Fruit fly (Drosophila melanogaster) whole organism, wandering third instar larva: ENCODE data around the gene CG33710.

ENCODE experiments used
- Abd-B ChIP-seq: fragments of >200 bp; optimal IDR thresholded peaks from 2 replicates; lab custom pipeline; 2017; ENCODE audit warnings: missing biosample characterization, missing genetic modification characterization
- CG32264 ChIP-seq: fragments of 200-800 bp; sonication (Bioruptor generic); optimal IDR thresholded peaks from 2 replicates; lab custom pipeline; 2016; ENCODE audit warnings: missing biosample characterization, missing genetic modification characterization
- CG9705 ChIP-seq: fragments of 200-800 bp; sonication (Bioruptor generic); optimal IDR thresholded peaks from 2 replicates; lab custom pipeline; 2018; ENCODE audit warnings: missing biosample characterization, mild to moderate bottlenecking, missing genetic modification characterization
- CrebA ChIP-seq: fragments of 200-800 bp; sonication (Bioruptor generic); optimal IDR thresholded peaks from 2 replicates; lab custom pipeline; 2016; ENCODE audit warnings: missing biosample characterization, mild to moderate bottlenecking, missing genetic modification characterization, borderline replicate concordance
- Dfd ChIP-seq: fragments of >200 bp; optimal IDR thresholded peaks from 2 replicates; lab custom pipeline; 2017; ENCODE audit warnings: missing biosample characterization, missing genetic modification characterization
- Dif ChIP-seq: fragments of 200-275, 200-300 bp; sonication (Bioruptor generic); optimal IDR thresholded peaks from 2 replicates; lab custom pipeline; 2018; ENCODE audit warnings: missing biosample characterization, missing genetic modification characterization; ENCODE audit not compliant: partially characterized antibody
- HLH106 ChIP-seq: fragments of 200-800 bp; optimal IDR thresholded peaks from 3 replicates; lab custom pipeline; 2019; ENCODE audit warnings: missing biosample characterization, mild to moderate bottlenecking, missing genetic modification characterization, moderate library complexity
- Hnf4 ChIP-seq: fragments of 200-800 bp; sonication (Bioruptor generic); optimal IDR thresholded peaks from 2 replicates; lab custom pipeline; 2016; ENCODE audit warnings: missing biosample characterization, mild to moderate bottlenecking, missing genetic modification characterization
- Hr78 ChIP-seq: fragments of >200 bp; optimal IDR thresholded peaks from 2 replicates; lab custom pipeline; 2017; ENCODE audit warnings: missing biosample characterization, missing genetic modification characterization
- Hr83 ChIP-seq: fragments of 200-300 bp; sonication (Bioruptor generic); optimal IDR thresholded peaks from 2 replicates; lab custom pipeline; 2016; ENCODE audit warnings: missing biosample characterization, mild to moderate bottlenecking, missing genetic modification characterization, moderate library complexity; ENCODE audit not compliant: poor library complexity, severe bottlenecking
- Jra ChIP-seq: sonication (Bioruptor generic); optimal IDR thresholded peaks from 2 replicates; lab custom pipeline; 2016; ENCODE audit warnings: missing biosample characterization, missing genetic modification characterization
- Mio ChIP-seq: sonication (Bioruptor generic); optimal IDR thresholded peaks from 2 replicates; lab custom pipeline; 2016; ENCODE audit warnings: missing biosample characterization, missing genetic modification characterization
- Myc ChIP-seq: fragments of >200 bp; optimal IDR thresholded peaks from 2 replicates; lab custom pipeline; 2017
- N ChIP-seq: fragments of >200 bp; optimal IDR thresholded peaks from 2 replicates; lab custom pipeline; 2018; ENCODE audit warnings: missing biosample characterization, missing external identifiers, missing genetic modification characterization
- OdsH ChIP-seq: fragments of 200-800 bp; sonication (Bioruptor generic); optimal IDR thresholded peaks from 2 replicates; lab custom pipeline; 2016; ENCODE audit warnings: missing biosample characterization, mild to moderate bottlenecking, missing genetic modification characterization
- Rel ChIP-seq, 2 experiments: fragments of 200-800 bp; sonication (Bioruptor generic) in 1 of 2; optimal IDR thresholded peaks; 2 replicates in 1 of 2; 3 replicates in 1 of 2; lab custom pipeline; 2016 to 2019; ENCODE audit warnings: mild to moderate bottlenecking in 2 of 2, missing biosample characterization in 2 of 2, missing genetic modification characterization in 2 of 2, moderate library complexity in 1 of 2
- Sp1 ChIP-seq: fragments of 200-800 bp; sonication (Bioruptor generic); optimal IDR thresholded peaks from 3 replicates; lab custom pipeline; 2019; ENCODE audit warnings: missing biosample characterization, mild to moderate bottlenecking, missing genetic modification characterization, moderate library complexity
- Vsx2 ChIP-seq: fragments of 200-300, 225-300 bp; sonication (Bioruptor generic); optimal IDR thresholded peaks from 2 replicates; lab custom pipeline; 2018; ENCODE audit warnings: missing biosample characterization, missing genetic modification characterization; ENCODE audit not compliant: partially characterized antibody
- br ChIP-seq: fragments of 200-800 bp; sonication (Bioruptor generic); optimal IDR thresholded peaks from 2 replicates; lab custom pipeline; 2016; ENCODE audit warnings: missing biosample characterization, missing genetic modification characterization
- brk ChIP-seq: fragments of 200-800 bp; sonication (Bioruptor generic); optimal IDR thresholded peaks from 2 replicates; lab custom pipeline; 2016; ENCODE audit warnings: missing biosample characterization, mild to moderate bottlenecking, missing genetic modification characterization
- dl ChIP-seq, 2 experiments: fragments of 175-275, 200-275 bp in 1 of 2; fragments of 200-275 bp in 1 of 2; sonication (Bioruptor generic); optimal IDR thresholded peaks; lab custom pipeline; 2018; ENCODE audit warnings: mild to moderate bottlenecking in 2 of 2, missing biosample characterization in 2 of 2, missing genetic modification characterization in 2 of 2, moderate library complexity in 2 of 2; ENCODE audit not compliant: partially characterized antibody in 2 of 2, insufficient read depth in 1 of 2
- dmrt93B ChIP-seq: fragments of 200-800 bp; sonication (Bioruptor generic); optimal IDR thresholded peaks from 2 replicates; lab custom pipeline; 2018; ENCODE audit warnings: missing biosample characterization, mild to moderate bottlenecking, missing genetic modification characterization
- dsf ChIP-seq: sonication (Bioruptor generic); optimal IDR thresholded peaks from 2 replicates; lab custom pipeline; 2016; ENCODE audit warnings: missing biosample characterization, missing genetic modification characterization, borderline replicate concordance
- ey ChIP-seq: fragments of 200-800 bp; sonication (Bioruptor generic); optimal IDR thresholded peaks from 2 replicates; lab custom pipeline; 2016; ENCODE audit warnings: missing biosample characterization, missing genetic modification characterization
- foxo ChIP-seq, 2 experiments: fragments of 200-800 bp; sonication (Bioruptor generic); optimal IDR thresholded peaks; 2 replicates in 1 of 2; 3 replicates in 1 of 2; lab custom pipeline; 2016 to 2017; ENCODE audit warnings: missing biosample characterization in 2 of 2, missing genetic modification characterization in 2 of 2
- fru ChIP-seq: fragments of 200-800 bp; sonication (Bioruptor generic); optimal IDR thresholded peaks from 3 replicates; lab custom pipeline; 2016; ENCODE audit warnings: missing biosample characterization, mild to moderate bottlenecking, missing genetic modification characterization
- h ChIP-seq: fragments of 200-800 bp; sonication (Bioruptor generic); optimal IDR thresholded peaks from 3 replicates; lab custom pipeline; 2016; ENCODE audit warnings: missing biosample characterization, mild to moderate bottlenecking, missing genetic modification characterization
- jim ChIP-seq: fragments of 175-275, 200-325 bp; sonication (Bioruptor generic); optimal IDR thresholded peaks from 2 replicates; lab custom pipeline; 2016; ENCODE audit warnings: missing biosample characterization, mild to moderate bottlenecking, missing genetic modification characterization
- lola ChIP-seq: fragments of >200 bp; optimal IDR thresholded peaks from 2 replicates; lab custom pipeline; 2017; ENCODE audit warnings: missing biosample characterization, missing genetic modification characterization
- pan ChIP-seq: fragments of >200 bp; optimal IDR thresholded peaks from 2 replicates; lab custom pipeline; 2017
- psq ChIP-seq: fragments of 200-800 bp; sonication (Bioruptor generic); optimal IDR thresholded peaks from 3 replicates; lab custom pipeline; 2017; ENCODE audit warnings: missing biosample characterization, mild to moderate bottlenecking, missing genetic modification characterization, moderate library complexity
- rgr ChIP-seq: fragments of 200-800 bp; sonication (Bioruptor generic); optimal IDR thresholded peaks from 3 replicates; lab custom pipeline; 2016; ENCODE audit warnings: missing biosample characterization, mild to moderate bottlenecking, missing genetic modification characterization
- sage ChIP-seq: fragments of 200-800 bp; sonication (Bioruptor generic); optimal IDR thresholded peaks from 2 replicates; lab custom pipeline; 2016; ENCODE audit warnings: missing biosample characterization, mild to moderate bottlenecking, missing genetic modification characterization
- sv ChIP-seq: fragments of 200-800 bp; sonication (Bioruptor generic); optimal IDR thresholded peaks from 3 replicates; lab custom pipeline; 2016; ENCODE audit warnings: missing biosample characterization, missing genetic modification characterization
- tai ChIP-seq: sonication (Bioruptor generic); optimal IDR thresholded peaks from 2 replicates; lab custom pipeline; 2016; ENCODE audit warnings: missing biosample characterization, missing genetic modification characterization
- woc ChIP-seq: sonication (Bioruptor generic); optimal IDR thresholded peaks from 2 replicates; lab custom pipeline; 2016; ENCODE audit warnings: missing biosample characterization, mild to moderate bottlenecking, missing genetic modification characterization

CG33710 gene

dm6 chr3L:19906148-19906752 is 46.3 kb downstream of the CG33710 start:
- no peak for TF ChIP-seq jim (GFP tag; lab: Kevin White, UChicago)
- TF ChIP-seq CG32264 (GFP tag; lab: Kevin White, UChicago), result no peak
- TF ChIP-seq Mio (GFP tag; lab: Kevin White, UChicago), result no peak
- no peak for TF ChIP-seq tai (GFP tag; lab: Kevin White, UChicago)

dm6 chr3L:19905427-19905826 is 47.2 kb downstream of the CG33710 start:
- TF ChIP-seq fru (no peak), lola (GFP tag; lab: Kevin White, UChicago) (no peak), Abd-B (no peak), h (GFP tag; lab: Kevin White, UChicago) (peak; percentile 35), OdsH (GFP tag; lab: Kevin White, UChicago) (peak; percentile 6), Jra (GFP tag; lab: Kevin White, UChicago) (no peak), CG32264 (GFP tag; lab: Kevin White, UChicago) (no peak), Myc (lab: Kevin White, UChicago) (no peak), Sp1 (GFP tag; lab: Kevin White, UChicago) (no peak), sv (GFP tag; lab: Kevin White, UChicago) (peak; percentile 31), Hnf4 (GFP tag; lab: Kevin White, UChicago) (no peak), woc (GFP tag; lab: Kevin White, UChicago) (no peak), Mio (GFP tag; lab: Kevin White, UChicago) (no peak), Dif (GFP tag; lab: Kevin White, UChicago) (no peak), Hr78 (GFP tag; lab: Kevin White, UChicago) (no peak), N (GFP tag; lab: Kevin White, UChicago) (no peak), foxo (GFP tag; optimal IDR thresholded peaks at IDR 0.05; lab: Kevin White, UChicago) (no peak), rgr (GFP tag; lab: Kevin White, UChicago) (peak; percentile 40), dmrt93B (GFP tag; lab: Kevin White, UChicago) (no peak), Hr83 (GFP tag; lab: Kevin White, UChicago) (no peak), CG9705 (GFP tag; lab: Kevin White, UChicago) (no peak), Vsx2 (GFP tag; lab: Kevin White, UChicago) (no peak), Dfd (GFP tag; lab: Kevin White, UChicago) (no peak), sage (no peak), jim (GFP tag; lab: Kevin White, UChicago) (no peak), ey (peak; percentile 33), brk (GFP tag; lab: Kevin White, UChicago) (no peak), dsf (no peak), CrebA (GFP tag; lab: Kevin White, UChicago) (no peak), br (GFP tag; lab: Kevin White, UChicago) (peak; percentile 18), psq (GFP tag; lab: Kevin White, UChicago) (peak; percentile 5), Rel (GFP tag; optimal IDR thresholded peaks at IDR 0.05; lab: Kevin White, UChicago) (no peak), Rel (tag; optimal IDR thresholded peaks at IDR 0.05; lab: Kevin White, UChicago) (no peak), pan (lab: Kevin White, UChicago) (no peak), HLH106 (tag; lab: Kevin White, UChicago) (no peak), tai (GFP tag; lab: Kevin White, UChicago) (no peak), dl (GFP tag; optimal IDR thresholded peaks at IDR 0.05; lab: Kevin White, UChicago; ENCODE audit: insufficient read depth in 1 of 2, partially characterized antibody in 2 of 2) (no peak)
